Fruit fly (Drosophila melanogaster): ENCODE results near the gene TP53INP.

Gene TP53INP

dm6 chr3L:4406653-4407257 lies at the start of gene TP53INP (continued):
- TF ChIP-seq Xrp1 (GFP tag; IDR thresholded peaks at IDR 0.05) (peak; percentile 84), Fer3 (tag; optimal IDR thresholded peaks at IDR 0.05) (peak; percentile 74), ewg (GFP tag; optimal IDR thresholded peaks at IDR 0.05) (peak; percentile 96), CG15514 (GFP tag; optimal IDR thresholded peaks at IDR 0.05) (peak; percentile 48), CG9609 (GFP tag; optimal IDR thresholded peaks at IDR 0.05) (peak; percentile 49), dpn (GFP tag; optimal IDR thresholded peaks at IDR 0.05) (peak; percentile 72 to 86), H15 (GFP tag; IDR thresholded peaks at IDR 0.05) (peak; percentile 66; the same call in 1 of the 3 replicates), sna (GFP tag; IDR thresholded peaks at IDR 0.05; ENCODE audit: partially characterized antibody) (no peak), eyg (GFP tag; optimal IDR thresholded peaks at IDR 0.05) (peak; percentile 62), CG3163 (GFP tag; optimal IDR thresholded peaks at IDR 0.05) (peak; percentile 66), CG6175 (GFP tag; IDR thresholded peaks at IDR 0.05) (peak; percentile 68; the same call in 2 of the 3 replicates), NfI (GFP tag; optimal IDR thresholded peaks at IDR 0.05) (peak; percentile 88), E2f1 (GFP tag; IDR thresholded peaks at IDR 0.05) (peak; percentile 70), Poxn (GFP tag; IDR thresholded peaks at IDR 0.05) (no peak), Hmr (GFP tag; optimal IDR thresholded peaks at IDR 0.05) (peak; percentile 92), CG3838 (GFP tag; optimal IDR thresholded peaks at IDR 0.05) (peak; percentile 30), CG1792 (GFP tag; optimal IDR thresholded peaks at IDR 0.05) (peak; percentile 69), CG11093 (GFP tag; IDR thresholded peaks at IDR 0.05) (peak; percentile 62; the same call in 1 of the 3 replicates), ATbp (GFP tag; optimal IDR thresholded peaks at IDR 0.05) (peak; percentile 81), bcd (GFP tag; optimal IDR thresholded peaks at IDR 0.05) (peak; percentile 86), lov (optimal IDR thresholded peaks at IDR 0.05) (no peak), lov (GFP tag; IDR thresholded peaks at IDR 0.05) (peak; percentile 39; the same call in 1 of the 3 replicates), BEAF-32 (GFP tag; optimal IDR thresholded peaks at IDR 0.05) (no peak), CG10565 (GFP tag; optimal IDR thresholded peaks at IDR 0.05) (peak; percentile 26), sd (tag; optimal IDR thresholded peaks at IDR 0.05) (peak; percentile 72), zen (tag; optimal IDR thresholded peaks at IDR 0.05) (peak; percentile 76), sc (optimal IDR thresholded peaks at IDR 0.05) (no peak), sc (GFP tag; optimal IDR thresholded peaks at IDR 0.05) (peak; percentile 84), Scr (GFP tag; IDR thresholded peaks at IDR 0.05; ENCODE audit: partially characterized antibody) (no peak; the same call in none of the 2 replicates), amos (GFP tag; IDR thresholded peaks at IDR 0.05; ENCODE audit: partially characterized antibody) (no peak; the same call in 1 of the 2 replicates), yki (optimal IDR thresholded peaks at IDR 0.05) (no peak), grn (GFP tag; optimal IDR thresholded peaks at IDR 0.05) (peak; percentile 19), shn (GFP tag; optimal IDR thresholded peaks at IDR 0.05) (peak; percentile 60), D (optimal IDR thresholded peaks at IDR 0.05) (no peak), D (GFP tag; optimal IDR thresholded peaks at IDR 0.05) (peak; percentile 90), Myb (GFP tag; optimal IDR thresholded peaks at IDR 0.05) (peak; percentile 51), Atf-2 (GFP tag; optimal IDR thresholded peaks at IDR 0.05) (peak; percentile 68), CG15696 (tag; optimal IDR thresholded peaks at IDR 0.05) (peak; percentile 84), pho (GFP tag; optimal IDR thresholded peaks at IDR 0.05) (peak; percentile 73), Nf-YA (GFP tag; IDR thresholded peaks at IDR 0.05) (peak; percentile 50; the same call in 1 of the 2 replicates), HLH4C (GFP tag; IDR thresholded peaks at IDR 0.05; ENCODE audit: partially characterized antibody) (no peak), CG7928 (GFP tag; optimal IDR thresholded peaks at IDR 0.05) (peak; percentile 31), CG17612 (GFP tag; IDR thresholded peaks at IDR 0.05) (no peak), tin (GFP tag; optimal IDR thresholded peaks at IDR 0.05) (peak; percentile 84), Vsx1 (GFP tag; optimal IDR thresholded peaks at IDR 0.05) (peak; percentile 52), Trl (optimal IDR thresholded peaks at IDR 0.05) (peak; percentile 52 to 59), Trl (GFP tag; optimal IDR thresholded peaks at IDR 0.05) (peak; percentile 75), TFAM (GFP tag; optimal IDR thresholded peaks at IDR 0.05) (peak; percentile 44), Ravus (GFP tag; IDR thresholded peaks at IDR 0.05) (no peak), CG5953 (GFP tag; IDR thresholded peaks at IDR 0.05) (no peak), lilli (GFP tag; optimal IDR thresholded peaks at IDR 0.05) (peak; percentile 82)
